Worm (Caenorhabditis elegans): ENCODE results near the gene C33A11.2.

Gene C33A11.2

DNA sequence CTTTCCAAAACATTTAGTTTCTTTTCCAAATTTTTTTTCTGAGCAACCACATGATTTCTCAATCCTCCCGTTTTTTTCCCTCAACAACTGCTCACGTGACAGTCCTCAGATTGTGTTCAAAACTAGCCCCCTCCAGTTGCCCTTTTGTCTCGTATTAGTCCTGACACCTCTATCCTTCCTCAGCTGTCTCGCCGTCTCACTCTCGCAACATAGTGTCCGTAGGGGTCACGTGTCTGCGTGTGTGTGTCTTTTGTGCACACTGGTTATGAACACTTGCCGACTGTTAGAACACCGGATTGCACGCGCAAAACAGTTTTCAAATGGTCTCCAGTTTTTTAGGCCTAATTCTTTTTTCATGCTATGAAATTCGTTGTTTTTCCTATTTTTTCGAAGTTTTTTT is 557 bp upstream of the C33A11.2 start (continued):
- peak; percentile 76 for TF ChIP-seq madf-10 (tag; optimal IDR thresholded peaks at IDR 0.05)
- TF ChIP-seq lin-40 (tag; optimal IDR thresholded peaks at IDR 0.05): peak; percentile 58
- peak in 1 of 3 experiments; percentile 66 for TF ChIP-seq lin-35 (GFP tag; optimal IDR thresholded peaks at IDR 0.05)
- TF ChIP-seq atf-7 (tag; optimal IDR thresholded peaks at IDR 0.05): no peak
- peak; percentile 52 for TF ChIP-seq mcd-1 (GFP tag; IDR thresholded peaks at IDR 0.05)
- no peak for TF ChIP-seq hlh-26 (GFP tag; conservative IDR thresholded peaks at IDR 0.05)
- TF ChIP-seq F57C9.4 (tag; optimal IDR thresholded peaks at IDR 0.05): no peak
- no peak for TF ChIP-seq cebp-2 (GFP tag; IDR thresholded peaks at IDR 0.05)
- TF ChIP-seq bed-2 (GFP tag; IDR thresholded peaks at IDR 0.05): no peak
- TF ChIP-seq hlh-12 (tag; optimal IDR thresholded peaks at IDR 0.05): no peak
- no peak for TF ChIP-seq Y95B8A.8 (GFP tag; IDR thresholded peaks at IDR 0.05)
- TF ChIP-seq B0336.3 (GFP tag; IDR thresholded peaks at IDR 0.05): no peak
- TF ChIP-seq die-1 (tag; optimal IDR thresholded peaks at IDR 0.05): no peak
- no peak; the same call in 1 of the 2 replicates for TF ChIP-seq Y67H2A.10 (GFP tag; conservative IDR thresholded peaks at IDR 0.05)
- TF ChIP-seq hmg-20 (GFP tag; IDR thresholded peaks at IDR 0.05): no peak
- 0 out of 2 replicates have a peak, but pooled peaks have one; percentile 47 for TF ChIP-seq pbrm-1 (GFP tag; IDR thresholded peaks at IDR 0.05)
- TF ChIP-seq unc-130 (GFP tag; optimal IDR thresholded peaks at IDR 0.05): no peak
- TF ChIP-seq snpc-3.4 (tag; optimal IDR thresholded peaks at IDR 0.05): no peak
- no peak for TF ChIP-seq ceh-58 (GFP tag; IDR thresholded peaks at IDR 0.05)
- TF ChIP-seq hmg-1.2 (GFP tag; IDR thresholded peaks at IDR 0.05): peak; percentile 60; the same call in 1 of the 2 replicates
- TF ChIP-seq egl-18 (GFP tag; IDR thresholded peaks at IDR 0.05): no peak
- TF ChIP-seq ztf-3 (GFP tag; optimal IDR thresholded peaks at IDR 0.05): no peak
- no peak for TF ChIP-seq B0019.2 (GFP tag; conservative IDR thresholded peaks at IDR 0.05)
- TF ChIP-seq sdz-38 (tag; optimal IDR thresholded peaks at IDR 0.05): no peak
- peak; percentile 79 for TF ChIP-seq zfh-2 (GFP tag; conservative IDR thresholded peaks at IDR 0.05)
- no peak for TF ChIP-seq nhr-120 (GFP tag; IDR thresholded peaks at IDR 0.05)
- peak; percentile 81 for TF ChIP-seq K11D2.4 (GFP tag; IDR thresholded peaks at IDR 0.05)
- TF ChIP-seq efl-1 (GFP tag; optimal IDR thresholded peaks at IDR 0.05): no peak
- TF ChIP-seq dox-1 (GFP tag; IDR thresholded peaks at IDR 0.05): no peak
- TF ChIP-seq ztf-25 (GFP tag; IDR thresholded peaks at IDR 0.05): no peak
- TF ChIP-seq F33H1.4 (GFP tag; IDR thresholded peaks at IDR 0.05): no peak
- no peak for TF ChIP-seq Y56A3A.18 (GFP tag; IDR thresholded peaks at IDR 0.05)
- no peak for TF ChIP-seq unc-62 (GFP tag; optimal IDR thresholded peaks at IDR 0.05)
- no peak for TF ChIP-seq mes-4 (tag; optimal IDR thresholded peaks at IDR 0.05)
- no peak for TF ChIP-seq aptf-2 (GFP tag; conservative IDR thresholded peaks at IDR 0.05)
- no peak for TF ChIP-seq mxl-1 (tag; optimal IDR thresholded peaks at IDR 0.05)
- no peak for TF ChIP-seq F52B5.7 (tag; optimal IDR thresholded peaks at IDR 0.05)
- peak; percentile 39 for TF ChIP-seq ZK185.1 (tag; optimal IDR thresholded peaks at IDR 0.05; ENCODE audit: poor library complexity, severe bottlenecking)
- no peak for TF ChIP-seq lin-54 (GFP tag; optimal IDR thresholded peaks at IDR 0.05)
- TF ChIP-seq aptf-3 (GFP tag; IDR thresholded peaks at IDR 0.05): no peak
- no peak for TF ChIP-seq F57A8.1 (GFP tag; optimal IDR thresholded peaks at IDR 0.05)
- TF ChIP-seq let-526 (GFP tag; IDR thresholded peaks at IDR 0.05): peak; percentile 54; the same call in 1 of the 2 replicates
- TF ChIP-seq K12H6.12 (tag; optimal IDR thresholded peaks at IDR 0.05): peak; percentile 80
- TF ChIP-seq F22D6.2 (tag; optimal IDR thresholded peaks at IDR 0.05): no peak
- TF ChIP-seq hrde-1 (tag; optimal IDR thresholded peaks at IDR 0.05; ENCODE audit: borderline replicate concordance): no peak
- TF ChIP-seq lag-1 (GFP tag; IDR thresholded peaks at IDR 0.05): no peak
- TF ChIP-seq ztf-22 (GFP tag; optimal IDR thresholded peaks at IDR 0.05): no peak
- peak; percentile 60 for TF ChIP-seq chd-7 (tag; optimal IDR thresholded peaks at IDR 0.05)
- TF ChIP-seq D2030.7 (GFP tag; IDR thresholded peaks at IDR 0.05): no peak
- TF ChIP-seq T07F8.4 (tag; optimal IDR thresholded peaks at IDR 0.05): no peak
